Worm (Caenorhabditis elegans): ENCODE data around the gene F26G1.3.

The F26G1.3 gene

DNA sequence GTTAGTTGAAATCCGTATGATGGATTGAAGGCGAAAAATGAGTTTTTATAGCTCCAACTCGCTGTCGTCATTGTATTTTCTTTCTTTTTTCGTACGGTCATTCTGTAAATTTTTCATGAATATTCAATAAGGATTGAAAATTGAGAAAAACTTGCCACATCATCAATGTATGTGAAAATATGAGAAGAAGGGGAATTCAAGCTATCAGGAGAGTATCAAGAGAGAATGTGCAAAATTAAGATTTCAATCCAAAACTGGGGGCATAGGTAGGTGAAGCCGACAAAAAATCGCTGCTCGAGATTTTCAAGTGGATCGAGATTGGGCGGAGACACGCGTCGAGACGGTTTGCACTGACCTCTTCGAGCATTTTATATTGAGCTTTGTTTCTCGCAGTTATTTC lies 25.9 kb downstream of the F26G1.3 start, which contains the start of gene nep-12:
TSS of gene nep-12 (minus strand) at position 101 of the 400 bp plus-strand sequence.
- TF ChIP-seq fos-1 (tag; optimal IDR thresholded peaks at IDR 0.05) = no peak

DNA sequence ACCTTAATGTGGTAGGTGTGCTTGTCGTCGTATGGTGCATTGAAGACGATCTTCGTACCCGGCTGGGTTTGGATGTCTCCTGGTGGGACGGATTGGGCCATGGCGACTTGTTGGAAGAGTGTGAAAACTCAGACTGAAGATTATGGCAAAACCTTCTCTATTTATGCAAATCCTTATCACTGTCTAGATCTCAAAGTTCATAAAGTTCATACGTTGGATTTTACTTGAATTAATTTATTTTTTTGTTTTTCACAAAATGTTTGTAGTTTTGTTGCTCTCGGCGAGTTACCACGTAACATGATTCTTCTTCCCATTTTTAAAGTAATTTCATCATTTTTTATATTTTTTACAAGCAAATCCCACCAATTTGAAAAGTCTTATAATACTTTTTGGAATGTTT lies 27.6 kb downstream of the F26G1.3 start, which contains the start of gene msp-3:
TSS of gene msp-3 (minus strand) at position 101 of the 400 bp plus-strand sequence.
- TF ChIP-seq nhr-25 (tag; optimal IDR thresholded peaks at IDR 0.05) = no peak
- TF ChIP-seq egl-27 (tag; optimal IDR thresholded peaks at IDR 0.05) = no peak

DNA sequence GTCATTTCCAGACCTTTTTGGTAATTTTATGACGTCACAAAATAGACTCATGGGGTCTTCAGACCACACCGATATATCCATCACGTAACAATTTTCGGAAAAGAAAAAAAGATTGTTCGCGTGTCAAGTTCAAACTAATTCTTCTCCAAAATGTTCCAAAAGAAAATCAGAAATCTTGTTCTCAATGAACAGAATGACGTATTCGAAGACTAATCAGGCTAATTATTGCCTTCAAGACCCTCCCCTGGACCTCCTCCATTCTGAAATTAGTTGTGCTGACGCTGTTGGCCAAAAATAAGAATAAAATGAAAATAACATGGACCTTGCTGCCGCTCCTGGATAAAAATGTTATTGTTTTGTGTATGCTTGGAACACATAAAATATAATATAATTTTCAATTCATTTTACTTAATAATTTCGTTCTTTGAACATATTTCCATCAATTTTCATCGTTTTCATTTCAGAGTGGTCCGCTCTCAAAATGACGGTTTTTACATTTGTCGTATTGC lies 31.3 kb downstream of the F26G1.3 start, which contains the start of gene F26G1.15:
TSS of gene F26G1.15 (plus strand) at position 459 of the 509 bp plus-strand sequence.
- TF ChIP-seq lin-15B (tag; optimal IDR thresholded peaks at IDR 0.05) (no peak), mdl-1 (tag; optimal IDR thresholded peaks at IDR 0.05) (no peak), fos-1 (tag; optimal IDR thresholded peaks at IDR 0.05) (no peak), elt-1 (tag; optimal IDR thresholded peaks at IDR 0.05) (no peak), nhr-12 (tag; optimal IDR thresholded peaks at IDR 0.05) (no peak), unc-39 (tag; optimal IDR thresholded peaks at IDR 0.05) (no peak), elt-2 (tag; optimal IDR thresholded peaks at IDR 0.05) (no peak)

- TF ChIP-seq nhr-11 (tag; optimal IDR thresholded peaks at IDR 0.05) = no peak
- TF ChIP-seq ZK546.5 (tag; optimal IDR thresholded peaks at IDR 0.05) = no peak
- TF ChIP-seq fkh-10 (GFP tag; optimal IDR thresholded peaks at IDR 0.05) = no peak
- TF ChIP-seq lin-39 (tag; optimal IDR thresholded peaks at IDR 0.05) = no peak
- no peak for TF ChIP-seq nhr-23 (tag; optimal IDR thresholded peaks at IDR 0.05)
- TF ChIP-seq nhr-77 (tag; optimal IDR thresholded peaks at IDR 0.05) = no peak
- no peak for TF ChIP-seq ceh-28 (tag; optimal IDR thresholded peaks at IDR 0.05)
- no peak for TF ChIP-seq nhr-237 (tag; optimal IDR thresholded peaks at IDR 0.05)
- no peak for TF ChIP-seq hmg-11 (tag; optimal IDR thresholded peaks at IDR 0.05)
- no peak for TF ChIP-seq nhr-25 (tag; optimal IDR thresholded peaks at IDR 0.05)
- TF ChIP-seq sea-2 (GFP tag; optimal IDR thresholded peaks at IDR 0.05) = no peak
- TF ChIP-seq egl-5 (tag; optimal IDR thresholded peaks at IDR 0.05) = no peak
- TF ChIP-seq elt-3 (tag; optimal IDR thresholded peaks at IDR 0.05) = no peak
- no peak for TF ChIP-seq nfya-1 (tag; optimal IDR thresholded peaks at IDR 0.05; ENCODE audit: insufficient read depth)
- no peak for TF ChIP-seq lsy-12 (tag; optimal IDR thresholded peaks at IDR 0.05)
- no peak for TF ChIP-seq tbx-2 (tag; optimal IDR thresholded peaks at IDR 0.05)
- TF ChIP-seq pqm-1 (tag; optimal IDR thresholded peaks at IDR 0.05) = no peak
- TF ChIP-seq ztf-4 (tag; optimal IDR thresholded peaks at IDR 0.05) = no peak
- TF ChIP-seq egl-27 (tag; optimal IDR thresholded peaks at IDR 0.05) = no peak
- no peak for TF ChIP-seq fkh-2 (tag; optimal IDR thresholded peaks at IDR 0.05)
These were observed 32.1 kb downstream of the F26G1.3 start for ce11 chrII:4790687-4791086.

ce11 chrII:4791272-4791671 lies 32.7 kb downstream of the F26G1.3 start, which contains the start of gene F26G1.1:
F26G1.1 (plus strand) TSS chrII:4791618.
- TF ChIP-seq lin-15B (tag; optimal IDR thresholded peaks at IDR 0.05) (peak; percentile 36), nfya-1 (tag; optimal IDR thresholded peaks at IDR 0.05; ENCODE audit: insufficient read depth) (peak; percentile 61), nhr-23 (tag; optimal IDR thresholded peaks at IDR 0.05) (peak; percentile 45), lsy-12 (tag; optimal IDR thresholded peaks at IDR 0.05) (peak; percentile 59), pha-4 (tag; optimal IDR thresholded peaks at IDR 0.05) (peak; percentile 51), elt-2 (tag; optimal IDR thresholded peaks at IDR 0.05) (peak; percentile 45), hmg-11 (tag; optimal IDR thresholded peaks at IDR 0.05) (peak; percentile 17), aly-2 (tag; optimal IDR thresholded peaks at IDR 0.05) (no peak), mdl-1 (tag; optimal IDR thresholded peaks at IDR 0.05) (no peak), nhr-43 (tag; optimal IDR thresholded peaks at IDR 0.05; ENCODE audit: poor library complexity, severe bottlenecking) (peak; percentile 87)

DNA sequence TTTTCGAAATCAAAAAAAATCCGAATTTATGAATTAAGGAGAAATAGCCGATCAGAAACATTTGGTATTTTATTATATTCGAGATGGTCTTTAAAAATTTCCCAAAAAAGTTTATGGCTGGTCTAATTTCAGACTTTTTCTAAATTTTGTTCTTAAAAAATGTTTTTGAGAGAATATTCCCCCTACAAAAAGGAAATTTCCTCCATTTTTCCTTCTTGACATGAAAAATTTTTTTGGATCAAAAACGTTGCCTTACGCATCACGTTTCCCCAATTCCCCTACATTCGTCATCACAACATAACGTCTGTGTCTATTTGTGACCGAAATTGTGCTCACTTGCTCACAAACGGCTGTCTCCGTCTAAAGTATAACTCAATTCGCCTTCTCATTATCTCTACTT lies 34.8 kb downstream of the F26G1.3 start:
- TF ChIP-seq R02D3.7 (tag; optimal IDR thresholded peaks at IDR 0.05) (no peak), lsy-12 (tag; optimal IDR thresholded peaks at IDR 0.05) (no peak), lin-39 (tag; optimal IDR thresholded peaks at IDR 0.05) (no peak)
